Worm (Caenorhabditis elegans): ENCODE measurements around the gene flcn-1.
A peak's percentile ranks its signal among the peaks of the same experiment; 100 is the strongest.

Gene flcn-1

ce11 chrII:6951250-6951806, 22.8 kb downstream of the flcn-1 start, which contains the start of the genes malt-1 and ceh-38 (continued):
- TF ChIP-seq nhr-237 (tag; optimal IDR thresholded peaks at IDR 0.05) (no peak), nhr-43 (tag; optimal IDR thresholded peaks at IDR 0.05; ENCODE audit: poor library complexity, severe bottlenecking) (peak; percentile 85), ceh-28 (tag; optimal IDR thresholded peaks at IDR 0.05) (no peak), jun-1 (tag; optimal IDR thresholded peaks at IDR 0.05) (peak; percentile 91)

- TF ChIP-seq elt-2 (tag; optimal IDR thresholded peaks at IDR 0.05) (peak; percentile 42), pha-4 (tag; optimal IDR thresholded peaks at IDR 0.05) (no peak)
Measured at ce11 chrII:6955084-6955697, 26.6 kb downstream of the flcn-1 start.

- TF ChIP-seq mml-1 (tag; optimal IDR thresholded peaks at IDR 0.05): no peak
- TF ChIP-seq aly-2 (tag; optimal IDR thresholded peaks at IDR 0.05): no peak
- TF ChIP-seq ceh-82 (tag; optimal IDR thresholded peaks at IDR 0.05): no peak
- TF ChIP-seq ceh-16 (tag; optimal IDR thresholded peaks at IDR 0.05): no peak
- TF ChIP-seq ztf-4 (tag; optimal IDR thresholded peaks at IDR 0.05): no peak
- TF ChIP-seq elt-1 (tag; optimal IDR thresholded peaks at IDR 0.05): no peak
- TF ChIP-seq ceh-28 (tag; optimal IDR thresholded peaks at IDR 0.05): no peak
- no peak for TF ChIP-seq nhr-25 (tag; optimal IDR thresholded peaks at IDR 0.05)
- no peak for TF ChIP-seq nhr-28 (tag; optimal IDR thresholded peaks at IDR 0.05)
- TF ChIP-seq ZK546.5 (tag; optimal IDR thresholded peaks at IDR 0.05): no peak
- no peak for TF ChIP-seq nhr-23 (tag; optimal IDR thresholded peaks at IDR 0.05)
- no peak for TF ChIP-seq nhr-67 (tag; optimal IDR thresholded peaks at IDR 0.05)
- TF ChIP-seq fkh-2 (tag; optimal IDR thresholded peaks at IDR 0.05): no peak
- TF ChIP-seq fos-1 (tag; optimal IDR thresholded peaks at IDR 0.05): no peak
- TF ChIP-seq elt-2 (tag; optimal IDR thresholded peaks at IDR 0.05): no peak
- no peak for TF ChIP-seq fkh-10 (GFP tag; optimal IDR thresholded peaks at IDR 0.05)
Measured at ce11 chrII:6958136-6958535, 29.6 kb downstream of the flcn-1 start.

ce11 chrII:6965573-6965972, 37.0 kb downstream of the flcn-1 start, which contains the start of gene tra-2:
Gene tra-2 (minus strand): TSS chrII:6965673.
- TF ChIP-seq sea-2 (GFP tag; optimal IDR thresholded peaks at IDR 0.05) (no peak), pqm-1 (tag; optimal IDR thresholded peaks at IDR 0.05) (no peak), jun-1 (tag; optimal IDR thresholded peaks at IDR 0.05) (no peak), nhr-12 (tag; optimal IDR thresholded peaks at IDR 0.05) (no peak), daf-12 (tag; optimal IDR thresholded peaks at IDR 0.05) (no peak), nhr-25 (tag; optimal IDR thresholded peaks at IDR 0.05) (no peak), nhr-237 (tag; optimal IDR thresholded peaks at IDR 0.05) (no peak), R02D3.7 (tag; optimal IDR thresholded peaks at IDR 0.05) (no peak), mml-1 (tag; optimal IDR thresholded peaks at IDR 0.05) (no peak), ama-1 (optimal IDR thresholded peaks at IDR 0.05) (no peak)

- TF ChIP-seq mml-1 (tag; optimal IDR thresholded peaks at IDR 0.05) (no peak), R02D3.7 (tag; optimal IDR thresholded peaks at IDR 0.05) (peak; percentile 76), hmg-11 (tag; optimal IDR thresholded peaks at IDR 0.05) (peak; percentile 28), snpc-4 (tag; optimal IDR thresholded peaks at IDR 0.05) (peak; percentile 86), fkh-2 (tag; optimal IDR thresholded peaks at IDR 0.05) (no peak), pha-4 (tag; optimal IDR thresholded peaks at IDR 0.05) (no peak), nhr-77 (tag; optimal IDR thresholded peaks at IDR 0.05) (no peak), elt-1 (tag; optimal IDR thresholded peaks at IDR 0.05) (no peak), nhr-12 (tag; optimal IDR thresholded peaks at IDR 0.05) (no peak), nhr-23 (tag; optimal IDR thresholded peaks at IDR 0.05) (peak; percentile 49), nhr-67 (tag; optimal IDR thresholded peaks at IDR 0.05) (no peak), unc-39 (tag; optimal IDR thresholded peaks at IDR 0.05) (no peak), elt-2 (tag; optimal IDR thresholded peaks at IDR 0.05) (no peak), lin-15B (tag; optimal IDR thresholded peaks at IDR 0.05) (peak; percentile 35), nhr-25 (tag; optimal IDR thresholded peaks at IDR 0.05) (no peak), skn-1 (tag; optimal IDR thresholded peaks at IDR 0.05) (no peak), nfya-1 (tag; optimal IDR thresholded peaks at IDR 0.05; ENCODE audit: insufficient read depth) (peak; percentile 37), fkh-10 (GFP tag; optimal IDR thresholded peaks at IDR 0.05) (no peak), ceh-9 (tag; optimal IDR thresholded peaks at IDR 0.05) (no peak)
Measured at ce11 chrII:6967618-6968017, 39.1 kb downstream of the flcn-1 start, which contains the start of gene eif-2Bgamma. Gene eif-2Bgamma (minus strand): TSS chrII:6967648.

Measured in whole organism, L3 larva.